Worm (Caenorhabditis elegans): Measurements from ENCODE around the gene ZK899.5.

DNA sequence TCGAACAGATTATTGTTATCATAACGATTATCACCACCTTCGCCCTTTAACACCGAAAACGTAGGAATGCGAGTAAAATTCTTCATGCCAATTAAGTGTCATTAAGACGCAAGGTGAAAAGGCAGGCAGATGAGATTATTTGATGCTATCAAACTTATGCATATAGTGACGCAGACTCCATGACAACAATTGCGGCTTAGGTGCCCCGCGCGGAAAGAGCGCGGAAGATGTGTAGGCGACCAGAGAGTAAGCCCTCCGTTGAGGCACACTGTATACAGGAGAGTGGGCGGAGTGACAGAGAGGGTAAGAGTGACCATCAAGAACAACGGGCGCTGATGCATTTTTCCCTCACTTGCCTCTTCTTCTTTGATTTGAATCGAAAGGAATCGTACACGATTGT lies 33.9 kb upstream of the ZK899.5 start:
- TF ChIP-seq ama-1 (optimal IDR thresholded peaks at IDR 0.05) (no peak), flt-1 (GFP tag; IDR thresholded peaks at IDR 0.05) (no peak), pes-1 (GFP tag; IDR thresholded peaks at IDR 0.05) (no peak), hnd-1 (tag; optimal IDR thresholded peaks at IDR 0.05) (no peak)

All from whole organism, early embryonic.